Fruit fly (Drosophila melanogaster): ENCODE data around the gene CG14195.

The CG14195 gene

DNA sequence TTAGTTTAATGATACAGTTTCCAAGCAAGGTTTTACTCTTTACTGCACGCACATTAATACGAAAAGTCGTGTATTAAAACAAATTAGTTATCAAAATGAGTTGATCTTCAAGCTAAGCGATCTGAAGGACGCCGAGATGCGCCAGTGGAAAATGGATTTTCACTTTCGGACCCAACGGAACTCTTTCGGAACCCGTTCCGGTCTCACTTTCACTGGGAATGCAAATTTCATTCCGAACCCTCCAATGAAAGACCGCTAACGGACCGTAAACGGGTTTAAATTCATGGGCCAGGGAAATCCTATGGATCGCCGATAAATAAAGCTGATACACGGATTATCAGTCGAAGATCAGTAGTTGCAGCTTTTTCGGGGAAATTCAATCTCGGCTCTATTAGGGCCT is 48.4 kb downstream of the CG14195 start:
- TF ChIP-seq usp (GFP tag; optimal IDR thresholded peaks at IDR 0.05): no peak
- TF ChIP-seq Sp1 (GFP tag; optimal IDR thresholded peaks at IDR 0.05): no peak
- no peak for TF ChIP-seq fru (GFP tag; optimal IDR thresholded peaks at IDR 0.05)
- no peak for TF ChIP-seq N (GFP tag; optimal IDR thresholded peaks at IDR 0.05)
- no peak for TF ChIP-seq brk (GFP tag; optimal IDR thresholded peaks at IDR 0.05)
- TF ChIP-seq Myc (optimal IDR thresholded peaks at IDR 0.05): no peak
- TF ChIP-seq Rel (GFP tag; optimal IDR thresholded peaks at IDR 0.05): no peak
- no peak for TF ChIP-seq Rel (tag; optimal IDR thresholded peaks at IDR 0.05)
- TF ChIP-seq Hnf4 (GFP tag; optimal IDR thresholded peaks at IDR 0.05): no peak
- TF ChIP-seq CG32264 (GFP tag; optimal IDR thresholded peaks at IDR 0.05): no peak
- no peak for TF ChIP-seq pan (optimal IDR thresholded peaks at IDR 0.05)
- no peak for TF ChIP-seq psq (GFP tag; optimal IDR thresholded peaks at IDR 0.05)

DNA sequence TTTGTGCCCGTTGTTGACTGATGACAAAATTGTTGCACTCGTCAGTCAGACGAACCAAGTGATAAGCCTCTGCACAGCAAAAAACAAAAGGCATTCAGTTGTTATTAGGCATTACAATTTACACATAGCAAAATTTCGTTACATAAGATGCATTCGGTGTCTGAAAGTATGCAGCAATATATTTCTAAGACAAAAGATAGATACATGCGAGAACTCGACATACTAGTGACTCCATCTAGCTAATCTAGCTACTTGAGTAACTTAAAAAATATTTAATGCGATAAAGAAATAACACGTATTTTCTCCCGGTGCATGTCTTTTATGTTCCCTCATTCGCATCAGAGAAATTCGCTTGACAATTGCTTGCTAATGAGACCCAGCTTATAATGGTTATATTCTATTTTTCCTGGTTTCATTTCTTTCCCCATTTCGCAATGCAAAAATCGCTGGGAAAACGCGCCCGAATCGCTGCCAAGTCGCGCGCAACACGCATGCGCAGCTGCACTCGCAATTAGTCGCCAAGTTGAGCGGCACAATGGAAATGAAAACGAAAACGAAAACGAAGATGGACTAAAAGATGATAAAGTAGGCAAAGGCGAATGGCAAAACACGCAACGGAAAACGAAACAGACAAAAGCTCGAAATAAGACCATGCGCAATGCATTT is 49.5 kb downstream of the CG14195 start:
- TF ChIP-seq dmrt93B (GFP tag; optimal IDR thresholded peaks at IDR 0.05) (no peak), Dfd (GFP tag; optimal IDR thresholded peaks at IDR 0.05) (no peak), pan (optimal IDR thresholded peaks at IDR 0.05) (no peak), Sp1 (GFP tag; optimal IDR thresholded peaks at IDR 0.05) (peak; percentile 54), sage (GFP tag; optimal IDR thresholded peaks at IDR 0.05) (no peak), tai (GFP tag; optimal IDR thresholded peaks at IDR 0.05) (no peak), Hr78 (GFP tag; optimal IDR thresholded peaks at IDR 0.05) (no peak), Hr83 (GFP tag; optimal IDR thresholded peaks at IDR 0.05; ENCODE audit: poor library complexity, severe bottlenecking) (no peak), Mio (GFP tag; optimal IDR thresholded peaks at IDR 0.05) (no peak), Myc (optimal IDR thresholded peaks at IDR 0.05) (no peak), psq (GFP tag; optimal IDR thresholded peaks at IDR 0.05) (peak; percentile 51), CG32264 (GFP tag; optimal IDR thresholded peaks at IDR 0.05) (peak; percentile 35), brk (GFP tag; optimal IDR thresholded peaks at IDR 0.05) (no peak), h (GFP tag; optimal IDR thresholded peaks at IDR 0.05) (peak; percentile 30), HLH106 (tag; optimal IDR thresholded peaks at IDR 0.05) (peak; percentile 40), woc (GFP tag; optimal IDR thresholded peaks at IDR 0.05) (peak; percentile 37), Dif (GFP tag; optimal IDR thresholded peaks at IDR 0.05; ENCODE audit: partially characterized antibody) (no peak), rgr (GFP tag; optimal IDR thresholded peaks at IDR 0.05) (peak; percentile 63), foxo (GFP tag; optimal IDR thresholded peaks at IDR 0.05) (peak in 1 of 2 experiments; percentile 29), usp (GFP tag; optimal IDR thresholded peaks at IDR 0.05) (no peak), Vsx2 (GFP tag; optimal IDR thresholded peaks at IDR 0.05; ENCODE audit: partially characterized antibody) (no peak), Jra (GFP tag; optimal IDR thresholded peaks at IDR 0.05) (no peak), CrebA (GFP tag; optimal IDR thresholded peaks at IDR 0.05; ENCODE audit: borderline replicate concordance) (no peak), CG9705 (GFP tag; optimal IDR thresholded peaks at IDR 0.05) (no peak), jim (GFP tag; optimal IDR thresholded peaks at IDR 0.05) (no peak), fru (GFP tag; optimal IDR thresholded peaks at IDR 0.05) (peak; percentile 55), dsf (GFP tag; optimal IDR thresholded peaks at IDR 0.05; ENCODE audit: borderline replicate concordance) (no peak), OdsH (GFP tag; optimal IDR thresholded peaks at IDR 0.05) (peak; percentile 17), Hnf4 (GFP tag; optimal IDR thresholded peaks at IDR 0.05) (peak; percentile 29), ey (GFP tag; optimal IDR thresholded peaks at IDR 0.05) (peak; percentile 57), dl (GFP tag; optimal IDR thresholded peaks at IDR 0.05; ENCODE audit: insufficient read depth in 1 of 2, partially characterized antibody in 2 of 2) (no peak), br (GFP tag; optimal IDR thresholded peaks at IDR 0.05) (peak; percentile 58), GATAd (GFP tag; optimal IDR thresholded peaks at IDR 0.05) (no peak)

DNA sequence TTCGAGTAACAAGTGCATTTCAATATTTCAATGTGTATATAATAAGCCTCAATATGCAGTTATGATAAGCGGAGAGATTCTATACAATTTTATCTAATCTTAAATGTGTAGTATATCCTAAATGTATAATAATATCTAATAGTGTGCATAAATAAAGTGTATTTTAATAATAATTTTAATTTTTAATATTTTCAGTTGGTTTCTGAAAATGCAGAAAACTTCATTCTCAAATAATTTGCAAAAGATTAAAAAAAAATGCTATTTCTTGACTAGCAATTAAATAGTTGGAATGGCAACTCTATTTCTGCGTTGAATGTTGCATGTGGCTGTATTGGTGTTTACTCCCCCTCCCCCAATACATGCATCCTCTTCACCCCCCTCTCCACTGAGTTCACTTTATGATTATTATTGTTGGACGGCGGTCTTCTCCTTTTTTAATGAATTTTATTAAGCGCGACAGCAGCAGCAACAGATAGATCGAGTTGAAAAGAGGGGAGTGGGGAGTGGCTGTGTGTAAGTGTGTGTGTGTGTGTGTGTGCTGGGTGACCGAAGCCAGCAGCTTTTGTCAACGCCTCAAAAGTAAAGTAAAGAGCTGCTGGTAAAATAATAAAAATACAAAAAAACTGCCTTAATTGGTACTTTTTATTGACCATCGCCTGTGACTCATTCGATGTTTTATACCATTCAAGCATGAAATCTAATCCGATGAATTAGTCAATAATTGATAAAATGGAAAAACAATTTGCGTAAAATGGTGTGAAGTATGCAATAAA is 51.1 kb downstream of the CG14195 start:
- TF ChIP-seq Myc (optimal IDR thresholded peaks at IDR 0.05): peak; percentile 41
- no peak for TF ChIP-seq Dfd (GFP tag; optimal IDR thresholded peaks at IDR 0.05)
- TF ChIP-seq HLH106 (tag; optimal IDR thresholded peaks at IDR 0.05): peak; percentile 25
- no peak for TF ChIP-seq Hnf4 (GFP tag; optimal IDR thresholded peaks at IDR 0.05)
- peak; percentile 57 for TF ChIP-seq Sp1 (GFP tag; optimal IDR thresholded peaks at IDR 0.05)
- no peak for TF ChIP-seq h (GFP tag; optimal IDR thresholded peaks at IDR 0.05)
- TF ChIP-seq psq (GFP tag; optimal IDR thresholded peaks at IDR 0.05): peak; percentile 23
- TF ChIP-seq CrebA (GFP tag; optimal IDR thresholded peaks at IDR 0.05; ENCODE audit: borderline replicate concordance): no peak

Measured in whole organism, wandering third instar larva.